Worm (Caenorhabditis elegans) whole organism, L4 larva: ENCODE data around the gene R02D5.7.

ENCODE experiments used
- D1046.2 ChIP-seq: fragments of 200-800 bp; sonication (Bioruptor generic); IDR thresholded peaks from 2 replicates; pipeline ENCODE4 v1.3.6; 2022; ENCODE audit warnings: missing genetic modification characterization, missing compliant biosample characterization
- F10B5.3 ChIP-seq: sonication (generic microtip); optimal IDR thresholded peaks from 2 replicates; lab custom pipeline; 2016; ENCODE audit warnings: mild to moderate bottlenecking, missing genetic modification characterization, missing compliant biosample characterization
- F37D6.2 ChIP-seq: sonication (generic microtip); optimal IDR thresholded peaks from 2 replicates; lab custom pipeline; 2016; ENCODE audit warnings: mild to moderate bottlenecking, missing genetic modification characterization, missing compliant biosample characterization
- ZK337.2 ChIP-seq: fragments of 200-800 bp; sonication (Bioruptor generic); IDR thresholded peaks from 2 replicates; pipeline ENCODE4 v1.3.6; 2022; ENCODE audit warnings: missing genetic modification reagents, missing genetic modification characterization, missing compliant biosample characterization
- aha-1 ChIP-seq: fragments of 150-350 bp; peaks from one replicate; lab custom pipeline; 2014; ENCODE audit warnings: missing biosample characterization, missing genetic modification characterization
- arid-1 ChIP-seq: fragments of 200-800 bp; sonication (Bioruptor generic); conservative IDR thresholded peaks from 2 replicates; pipeline ENCODE4 v1.3.6; 2022; ENCODE audit warnings: missing genetic modification reagents, missing genetic modification characterization, missing compliant biosample characterization
- ceh-62 ChIP-seq: sonication (generic microtip); optimal IDR thresholded peaks from 2 replicates; lab custom pipeline; 2017; ENCODE audit warnings: missing biosample characterization, missing genetic modification characterization
- ces-1 ChIP-seq: fragments of 150-350 bp; sonication (generic microtip); optimal IDR thresholded peaks from 4 replicates; lab custom pipeline; 2014; ENCODE audit warnings: missing biosample characterization, missing genetic modification reagents, missing genetic modification characterization
- cey-2 ChIP-seq: sonication (generic microtip); optimal IDR thresholded peaks from 3 replicates; lab custom pipeline; 2017; ENCODE audit warnings: missing genetic modification characterization, mild to moderate bottlenecking, missing compliant biosample characterization, antibody characterized with exemption, borderline replicate concordance; ENCODE audit not compliant: insufficient read depth
- ctbp-1 ChIP-seq: fragments of 200-800 bp; sonication (Bioruptor generic); IDR thresholded peaks from 2 replicates; pipeline ENCODE4 v1.3.6; 2022; ENCODE audit warnings: missing genetic modification reagents, missing genetic modification characterization, missing compliant biosample characterization
- daf-16 ChIP-seq, 3 experiments: sonication (generic microtip); optimal IDR thresholded peaks; 2 replicates each; lab custom pipeline; 2016 to 2017; ENCODE audit warnings: missing genetic modification characterization in 3 of 3, missing genetic modification reagents in 3 of 3, mild to moderate bottlenecking in 2 of 3, missing compliant biosample characterization in 2 of 3, missing biosample characterization in 1 of 3, moderate library complexity in 1 of 3
- daf-19 ChIP-seq: fragments of 200-800 bp; sonication (Bioruptor generic); conservative IDR thresholded peaks from 2 replicates; pipeline ENCODE4 v1.3.6; 2022; ENCODE audit warnings: missing genetic modification characterization, missing compliant biosample characterization
- dmd-6 ChIP-seq: fragments of 200-800 bp; sonication (Bioruptor generic); IDR thresholded peaks from 2 replicates; pipeline ENCODE4 v1.3.6; 2022; ENCODE audit warnings: missing genetic modification reagents, missing genetic modification characterization, missing compliant biosample characterization
- dpl-1 ChIP-seq: fragments of 150-350 bp; optimal IDR thresholded peaks from 2 replicates; lab custom pipeline; 2014; ENCODE audit warnings: missing biosample characterization, missing genetic modification reagents, missing genetic modification characterization
- gei-8 ChIP-seq: fragments of 200-800 bp; sonication (Bioruptor generic); optimal IDR thresholded peaks from 2 replicates; lab custom pipeline; 2018; ENCODE audit warnings: mild to moderate bottlenecking, missing genetic modification characterization, missing compliant biosample characterization
- hif-1 ChIP-seq, 2 experiments: sonication (generic microtip); optimal IDR thresholded peaks; 2 replicates each; lab custom pipeline; 2016 to 2017; ENCODE audit warnings: missing compliant biosample characterization in 2 of 2, missing genetic modification characterization in 2 of 2, missing genetic modification reagents in 2 of 2, missing genotype in 2 of 2, mild to moderate bottlenecking in 1 of 2
- hlh-11 ChIP-seq: fragments of 200-800 bp; sonication (Bioruptor generic); optimal IDR thresholded peaks from 2 replicates; lab custom pipeline; 2018; ENCODE audit warnings: mild to moderate bottlenecking, missing genetic modification characterization, missing compliant biosample characterization
- hlh-30 ChIP-seq: sonication (generic microtip); optimal IDR thresholded peaks from 2 replicates; lab custom pipeline; 2017; ENCODE audit warnings: antibody characterized with exemption, mild to moderate bottlenecking, missing genetic modification characterization, missing compliant biosample characterization; ENCODE audit not compliant: insufficient read depth
- hmg-1.1 ChIP-seq: fragments of 200-800 bp; sonication (Bioruptor generic); IDR thresholded peaks from 2 replicates; pipeline ENCODE4 v1.3.6; 2022; ENCODE audit warnings: missing genetic modification reagents, missing genetic modification characterization, missing compliant biosample characterization
- jun-1 ChIP-seq: fragments of 150-350 bp; optimal IDR thresholded peaks from 2 replicates; lab custom pipeline; 2014; ENCODE audit warnings: missing biosample characterization, missing genetic modification reagents, missing genetic modification characterization
- lin-29 ChIP-seq: fragments of 200-800 bp; sonication (Bioruptor generic); IDR thresholded peaks from 2 replicates; pipeline ENCODE4 v1.3.6; 2022; ENCODE audit warnings: missing genetic modification reagents, missing genetic modification characterization, missing compliant biosample characterization
- lin-39 ChIP-seq: fragments of 150-350 bp; optimal IDR thresholded peaks from 2 replicates; lab custom pipeline; 2014; ENCODE audit warnings: missing biosample characterization, missing genetic modification reagents, missing genetic modification characterization
- madf-5 ChIP-seq, 2 experiments: fragments of 200-800 bp; sonication (Bioruptor generic); IDR thresholded peaks; 2 replicates each; pipeline ENCODE4 v1.3.6; 2022; ENCODE audit warnings: missing compliant biosample characterization in 2 of 2, missing genetic modification characterization in 2 of 2
- mdl-1 ChIP-seq, 2 experiments: fragments of 150-350 bp in 1 of 2; sonication (generic microtip) in 1 of 2; optimal IDR thresholded peaks; 2 replicates each; lab custom pipeline; 2014 to 2017; ENCODE audit warnings: missing biosample characterization in 2 of 2, missing genetic modification characterization in 2 of 2
- mdt-29 ChIP-seq: fragments of 200-800 bp; sonication (Bioruptor generic); IDR thresholded peaks from 2 replicates; pipeline ENCODE4 v1.3.6; 2022; ENCODE audit warnings: missing genetic modification reagents, missing genetic modification characterization, missing compliant biosample characterization
- mxl-2 ChIP-seq: fragments of 200-800 bp; sonication (Bioruptor generic); conservative IDR thresholded peaks from 2 replicates; pipeline ENCODE4 v1.3.6; 2022; ENCODE audit warnings: missing genetic modification reagents, missing genetic modification characterization, missing compliant biosample characterization
- mxl-3 ChIP-seq: fragments of 200-800 bp; sonication (Bioruptor generic); optimal IDR thresholded peaks from 2 replicates; lab custom pipeline; 2018; ENCODE audit warnings: mild to moderate bottlenecking, missing genetic modification characterization, missing compliant biosample characterization
- nhr-10 ChIP-seq: fragments of 150-350 bp; optimal IDR thresholded peaks from 2 replicates; lab custom pipeline; 2014; ENCODE audit warnings: missing biosample characterization, missing genetic modification characterization
- nhr-237 ChIP-seq: sonication (generic microtip); optimal IDR thresholded peaks from 2 replicates; lab custom pipeline; 2017; ENCODE audit warnings: missing biosample characterization, missing genetic modification characterization
- nhr-42 ChIP-seq: fragments of 200-800 bp; sonication (Bioruptor generic); IDR thresholded peaks from 2 replicates; pipeline ENCODE4 v1.3.6; 2022; ENCODE audit warnings: missing genetic modification characterization, missing compliant biosample characterization
- nhr-6 ChIP-seq: fragments of 150-350 bp; optimal IDR thresholded peaks from 2 replicates; lab custom pipeline; 2014; ENCODE audit warnings: missing biosample characterization, missing genetic modification characterization
- nhr-76 ChIP-seq: fragments of 150-350 bp; optimal IDR thresholded peaks from 2 replicates; lab custom pipeline; 2014; ENCODE audit warnings: missing biosample characterization, missing genetic modification characterization
- pha-4 ChIP-seq, 2 experiments: fragments of 150-350 bp in 1 of 2; fragments of 200-800 bp in 1 of 2; sonication (Bioruptor generic) in 1 of 2; IDR thresholded peaks in 1 of 2; optimal IDR thresholded peaks in 1 of 2; 2 replicates each; pipeline versions ENCODE4 v1.3.6 to Lab custom; 2014 to 2022; ENCODE audit warnings: missing genetic modification characterization in 2 of 2, missing genetic modification reagents in 2 of 2, missing biosample characterization in 1 of 2, missing compliant biosample characterization in 1 of 2
- pqm-1 ChIP-seq: sonication (generic microtip); optimal IDR thresholded peaks from 2 replicates; lab custom pipeline; 2017; ENCODE audit warnings: missing biosample characterization, missing genetic modification characterization
- rbr-2 ChIP-seq: sonication (generic microtip); optimal IDR thresholded peaks from 2 replicates; lab custom pipeline; 2016; ENCODE audit warnings: missing genotype, missing genetic modification characterization, missing compliant biosample characterization
- saeg-2 ChIP-seq: fragments of 200-800 bp; sonication (Bioruptor generic); IDR thresholded peaks from 2 replicates; pipeline ENCODE4 v1.3.6; 2022; ENCODE audit warnings: missing genetic modification reagents, missing genetic modification characterization, missing compliant biosample characterization
- unc-130 ChIP-seq: sonication (generic microtip); optimal IDR thresholded peaks from 2 replicates; lab custom pipeline; 2016; ENCODE audit warnings: missing genetic modification reagents, missing genetic modification characterization, missing compliant biosample characterization
- unc-39 ChIP-seq: sonication (generic microtip); optimal IDR thresholded peaks from 2 replicates; lab custom pipeline; 2017; ENCODE audit warnings: missing biosample characterization, missing genetic modification characterization
- unc-62 ChIP-seq, 3 experiments: fragments of 150-350 bp in 1 of 3; sonication (generic microtip); optimal IDR thresholded peaks in 2 of 3; peaks in 1 of 3; 1 replicate in 1 of 3; 2 replicates in 2 of 3; lab custom pipeline; 2014 to 2017; ENCODE audit warnings: missing biosample characterization in 3 of 3, missing genetic modification characterization in 3 of 3, missing genetic modification reagents in 3 of 3, missing genotype in 1 of 3
- vab-7 ChIP-seq: fragments of 200-800 bp; sonication (Bioruptor generic); IDR thresholded peaks from 2 replicates; pipeline ENCODE4 v1.3.6; 2022; ENCODE audit warnings: missing genetic modification reagents, missing genetic modification characterization, missing compliant biosample characterization
- zag-1 ChIP-seq: fragments of 150-350 bp; optimal IDR thresholded peaks from 2 replicates; lab custom pipeline; 2014; ENCODE audit warnings: missing biosample characterization, missing genetic modification characterization
- zip-2 ChIP-seq: fragments of 150-350 bp; optimal IDR thresholded peaks from 2 replicates; lab custom pipeline; 2014; ENCODE audit warnings: missing biosample characterization, missing genetic modification characterization
- ztf-7 ChIP-seq: fragments of 150-350 bp; optimal IDR thresholded peaks from 2 replicates; lab custom pipeline; 2014; ENCODE audit warnings: missing biosample characterization, missing genetic modification characterization

R02D5.7 gene

DNA sequence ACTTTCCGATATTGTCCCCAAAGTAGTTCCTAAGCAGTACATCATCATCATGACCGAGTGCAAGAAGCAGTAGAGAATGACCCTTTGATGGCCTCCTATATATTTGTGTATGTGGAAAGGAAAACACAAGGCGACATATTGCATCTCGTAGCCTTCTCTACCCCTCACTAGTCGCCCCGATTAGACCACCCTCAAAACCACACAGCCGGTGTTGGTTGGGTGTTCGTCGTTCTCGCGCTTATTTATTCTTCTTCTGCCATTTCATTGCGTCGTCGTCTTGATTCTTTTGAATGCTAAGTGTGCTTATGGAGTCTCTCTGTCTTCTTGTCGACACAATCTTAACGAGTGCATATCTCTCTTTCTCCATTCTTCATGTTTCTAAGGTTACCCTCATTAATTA lies 16.9 kb upstream of the R02D5.7 start (continued):
- TF ChIP-seq unc-62 (GFP tag; optimal IDR thresholded peaks at IDR 0.05 in 1 of 2; lab: Kevin White, UChicago), result peak in 1 of 2 experiments; percentile 16
- no peak for TF ChIP-seq unc-62 (tag; optimal IDR thresholded peaks at IDR 0.05; lab: Kevin White, UChicago)
- TF ChIP-seq ZK337.2 (GFP tag; lab: Robert Waterston, UW), result no peak
- TF ChIP-seq hmg-1.1 (GFP tag; lab: Robert Waterston, UW), result no peak
- no peak for TF ChIP-seq dpl-1 (GFP tag; lab: Kevin White, UChicago)
- no peak for TF ChIP-seq nhr-42
- no peak for TF ChIP-seq gei-8 (GFP tag; lab: Kevin White, UChicago)

DNA sequence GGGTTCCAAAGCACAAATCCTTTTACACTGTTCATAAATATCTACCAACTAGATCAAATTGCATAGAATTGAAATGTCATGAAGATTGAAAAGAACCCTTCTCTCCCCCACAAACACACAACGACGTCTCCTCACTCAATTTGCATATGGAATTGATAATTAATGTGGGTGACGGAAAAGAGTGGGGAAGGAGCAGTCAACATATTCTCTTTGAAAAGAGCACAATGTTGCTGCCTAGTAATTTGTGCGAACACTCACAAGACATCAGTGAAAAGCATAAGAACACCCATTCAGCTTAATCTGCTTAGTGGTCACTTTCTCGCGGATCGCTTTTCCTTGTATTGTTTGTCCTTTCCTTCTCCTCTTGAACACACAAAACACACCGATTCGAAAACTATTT lies 15.1 kb upstream of the R02D5.7 start:
- TF ChIP-seq pha-4 (GFP tag; IDR thresholded peaks at IDR 0.05; lab: Robert Waterston, UW) (no peak), pha-4 (tag; optimal IDR thresholded peaks at IDR 0.05; lab: Kevin White, UChicago) (no peak), unc-62 (GFP tag; optimal IDR thresholded peaks at IDR 0.05 in 1 of 2; lab: Kevin White, UChicago) (peak in 1 of 2 experiments; percentile 58), unc-62 (tag; optimal IDR thresholded peaks at IDR 0.05; lab: Kevin White, UChicago) (no peak)
- TF ChIP-seq, all 104 proteins: peak for 1

DNA sequence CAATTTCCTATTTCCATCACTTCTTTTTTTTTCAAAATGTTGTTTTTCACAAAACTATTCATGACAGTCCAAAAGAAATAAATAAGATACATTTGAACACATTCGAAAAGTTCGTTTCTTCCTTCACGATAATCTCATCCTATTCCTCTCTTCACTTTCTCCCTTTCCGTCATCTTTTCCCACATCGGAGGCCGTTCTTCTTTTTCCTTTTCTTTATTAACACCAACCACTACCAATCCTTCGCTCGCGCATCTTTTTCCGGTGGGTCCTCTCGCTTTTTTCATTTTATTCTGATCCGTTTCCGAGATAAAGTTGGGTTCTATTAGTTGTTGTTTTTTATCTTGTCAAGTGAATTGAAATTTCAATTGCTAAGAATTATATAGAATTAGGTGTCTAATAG lies 14.2 kb upstream of the R02D5.7 start:
- TF ChIP-seq daf-19, result no peak
- no peak for TF ChIP-seq hlh-11 (tag; lab: Kevin White, UChicago)
- TF ChIP-seq nhr-42, result no peak
- no peak for TF ChIP-seq D1046.2 (GFP tag; lab: Robert Waterston, UW)
- TF ChIP-seq saeg-2 (GFP tag; lab: Robert Waterston, UW), result no peak
- TF ChIP-seq nhr-237 (tag; lab: Kevin White, UChicago), result no peak
- TF ChIP-seq unc-62 (GFP tag; optimal IDR thresholded peaks at IDR 0.05 in 1 of 2; lab: Kevin White, UChicago), result no peak
- no peak for TF ChIP-seq unc-62 (tag; optimal IDR thresholded peaks at IDR 0.05; lab: Kevin White, UChicago)
- no peak for TF ChIP-seq mxl-3 (GFP tag; lab: Kevin White, UChicago)
- no peak for TF ChIP-seq nhr-6
- no peak for TF ChIP-seq nhr-10 (tag; lab: Kevin White, UChicago)
- TF ChIP-seq dmd-6 (GFP tag; lab: Robert Waterston, UW), result no peak
- no peak for TF ChIP-seq unc-130 (GFP tag; lab: Kevin White, UChicago)
- TF ChIP-seq zag-1, result no peak
- no peak for TF ChIP-seq jun-1
- TF ChIP-seq cey-2 (tag; lab: Kevin White, UChicago), result no peak
- no peak for TF ChIP-seq mxl-2
- no peak for TF ChIP-seq daf-16 (GFP tag; optimal IDR thresholded peaks at IDR 0.05; lab: Kevin White, UChicago)
- no peak for TF ChIP-seq daf-16 (tag; optimal IDR thresholded peaks at IDR 0.05; lab: Kevin White, UChicago)

DNA sequence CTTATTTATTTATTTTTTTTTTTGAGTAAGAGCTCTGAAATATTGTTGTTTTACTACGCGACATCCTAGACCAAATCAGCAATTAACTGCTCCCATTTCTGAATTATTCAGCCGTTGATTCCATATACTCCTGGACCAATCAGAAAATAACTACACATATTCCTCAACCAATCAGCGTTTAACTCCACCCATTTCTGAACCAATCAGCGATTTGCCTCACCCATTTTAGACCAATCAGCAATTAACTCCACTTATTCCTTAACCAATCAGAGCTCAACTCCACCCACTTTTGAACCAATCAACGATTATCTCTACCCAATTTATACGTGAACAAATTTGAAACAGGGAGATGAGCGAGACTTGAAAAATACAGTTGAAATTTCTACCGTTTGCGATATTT lies 12.4 kb upstream of the R02D5.7 start:
- TF ChIP-seq rbr-2 (tag; lab: Kevin White, UChicago), result no peak
- no peak for TF ChIP-seq unc-39 (tag; lab: Kevin White, UChicago)
- peak in 1 of 2 experiments; percentile 40 for TF ChIP-seq unc-62 (GFP tag; optimal IDR thresholded peaks at IDR 0.05 in 1 of 2; lab: Kevin White, UChicago)
- no peak for TF ChIP-seq unc-62 (tag; optimal IDR thresholded peaks at IDR 0.05; lab: Kevin White, UChicago)
- TF ChIP-seq lin-29 (GFP tag; lab: Robert Waterston, UW), result no peak
- peak; percentile 11 for TF ChIP-seq aha-1 (tag; lab: Kevin White, UChicago)
- no peak for TF ChIP-seq nhr-42
- no peak for TF ChIP-seq vab-7 (GFP tag; lab: Robert Waterston, UW)

DNA sequence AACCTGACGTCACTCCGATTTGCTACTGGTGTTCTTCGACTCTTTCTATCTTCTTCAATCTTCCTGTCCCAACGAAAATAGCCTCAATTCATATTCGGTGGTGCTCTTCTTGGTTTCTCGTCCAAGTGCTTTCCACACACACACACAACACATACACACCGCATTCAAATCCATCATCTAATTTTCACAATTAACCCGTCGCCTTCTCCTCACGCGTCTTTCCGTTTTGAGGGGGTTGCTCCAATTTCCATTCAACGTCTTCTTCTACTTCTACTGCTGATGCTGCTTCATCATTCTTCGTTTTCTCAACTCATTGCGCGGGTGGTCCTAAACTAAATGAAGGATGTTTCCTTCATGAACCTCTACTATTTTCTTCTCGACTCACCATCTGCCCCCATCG lies 9.8 kb upstream of the R02D5.7 start:
- TF ChIP-seq mdt-29 (GFP tag; lab: Robert Waterston, UW), result no peak
- TF ChIP-seq cey-2 (tag; lab: Kevin White, UChicago), result no peak
- no peak for TF ChIP-seq F10B5.3 (tag; lab: Kevin White, UChicago)
- TF ChIP-seq pqm-1 (tag; lab: Kevin White, UChicago), result no peak
- TF ChIP-seq hlh-30 (tag; lab: Kevin White, UChicago), result no peak
- TF ChIP-seq ceh-62 (tag; lab: Kevin White, UChicago), result no peak
- no peak for TF ChIP-seq mdl-1 (tag; optimal IDR thresholded peaks at IDR 0.05; lab: Kevin White, UChicago)
- no peak for TF ChIP-seq zip-2 (tag; lab: Kevin White, UChicago)
- no peak for TF ChIP-seq madf-5 (GFP tag; IDR thresholded peaks at IDR 0.05; lab: Robert Waterston, UW)
- no peak for TF ChIP-seq ztf-7 (tag; lab: Kevin White, UChicago)
- TF ChIP-seq mxl-3 (GFP tag; lab: Kevin White, UChicago), result no peak
- no peak for TF ChIP-seq nhr-76 (tag; lab: Kevin White, UChicago)
- TF ChIP-seq arid-1 (GFP tag; lab: Robert Waterston, UW), result no peak
- TF ChIP-seq F37D6.2, result no peak
- TF ChIP-seq ctbp-1, result no peak
- no peak for TF ChIP-seq hif-1 (tag; optimal IDR thresholded peaks at IDR 0.05; lab: Kevin White, UChicago)
- no peak for TF ChIP-seq lin-39 (tag; lab: Kevin White, UChicago)
- TF ChIP-seq ces-1 (GFP tag; lab: Kevin White, UChicago), result no peak
